Worm (Caenorhabditis elegans) whole organism, L1 larva: ENCODE measurements around the gene C16B8.4.
A peak's percentile ranks its signal among the peaks of the same experiment; 100 is the strongest.

Experiments
- aly-2 ChIP-seq: fragments of 150-350 bp; optimal IDR thresholded peaks from 2 replicates; lab custom pipeline; 2014; ENCODE audit warnings: missing biosample characterization, missing genetic modification characterization
- ama-1 ChIP-seq: fragments of 150-350 bp; optimal IDR thresholded peaks from 2 replicates; lab custom pipeline; 2014
- efl-1 ChIP-seq, 4 experiments: fragments of 150-350 bp; optimal IDR thresholded peaks in 3 of 4; peaks in 1 of 4; 1 replicate in 1 of 4; 2 replicates in 3 of 4; lab custom pipeline; 2014; ENCODE audit warnings: missing biosample characterization in 2 of 4, missing genetic modification characterization in 2 of 4, missing genetic modification reagents in 2 of 4
- lsy-2 ChIP-seq, 2 experiments: fragments of 150-350 bp; optimal IDR thresholded peaks; 2 replicates each; lab custom pipeline; 2014; ENCODE audit warnings: missing biosample characterization in 2 of 2, missing genetic modification characterization in 2 of 2
- nhr-11 ChIP-seq: fragments of 150-350 bp; optimal IDR thresholded peaks from 2 replicates; lab custom pipeline; 2014; ENCODE audit warnings: missing biosample characterization, missing genetic modification characterization
- nhr-237 ChIP-seq: fragments of 150-350 bp; optimal IDR thresholded peaks from 2 replicates; lab custom pipeline; 2014; ENCODE audit warnings: missing biosample characterization, missing genetic modification characterization
- nhr-77 ChIP-seq: fragments of 150-350 bp; optimal IDR thresholded peaks from 2 replicates; lab custom pipeline; 2014; ENCODE audit warnings: missing biosample characterization, missing genetic modification characterization
- rnt-1 ChIP-seq: sonication (generic microtip); optimal IDR thresholded peaks from 2 replicates; lab custom pipeline; 2016; ENCODE audit warnings: mild to moderate bottlenecking, missing genetic modification characterization, moderate library complexity, missing compliant biosample characterization
- snpc-4 ChIP-seq: fragments of 150-350 bp; optimal IDR thresholded peaks from 2 replicates; lab custom pipeline; 2014; ENCODE audit warnings: missing biosample characterization, missing genetic modification characterization
- sptf-1 ChIP-seq: fragments of 150-350 bp; optimal IDR thresholded peaks from 2 replicates; lab custom pipeline; 2014; ENCODE audit warnings: missing biosample characterization, missing genetic modification characterization
- unc-130 ChIP-seq: fragments of 150-350 bp; optimal IDR thresholded peaks from 2 replicates; lab custom pipeline; 2017; ENCODE audit warnings: missing biosample characterization, missing genetic modification characterization, inconsistent platforms

- no peak for TF ChIP-seq nhr-237 (tag; lab: Kevin White, UChicago)
- no peak for TF ChIP-seq snpc-4 (tag; lab: Kevin White, UChicago)
- TF ChIP-seq unc-130 (tag; lab: Kevin White, UChicago) = no peak
- no peak for TF ChIP-seq nhr-77 (tag; lab: Kevin White, UChicago)
- no peak for TF ChIP-seq sptf-1
- no peak for TF ChIP-seq lsy-2 (tag; optimal IDR thresholded peaks at IDR 0.05; lab: Kevin White, UChicago)
- TF ChIP-seq nhr-11 = no peak
- no peak for TF ChIP-seq ama-1
- no peak for TF ChIP-seq efl-1 (optimal IDR thresholded peaks at IDR 0.05; lab: Kevin White, UChicago)
- no peak for TF ChIP-seq efl-1 (GFP tag; optimal IDR thresholded peaks at IDR 0.05 in 1 of 2; lab: Kevin White, UChicago)
- no peak for TF ChIP-seq aly-2
- peak; percentile 66 for TF ChIP-seq rnt-1 (tag; lab: Kevin White, UChicago)
These were observed 4.1 kb downstream of the C16B8.4 start for ce11 chrX:3969353-3969752.
